Fruit fly (Drosophila melanogaster): ENCODE results near the gene RpL30.
A peak's percentile ranks its signal among the peaks of the same experiment; 100 is the strongest.

Gene RpL30

DNA sequence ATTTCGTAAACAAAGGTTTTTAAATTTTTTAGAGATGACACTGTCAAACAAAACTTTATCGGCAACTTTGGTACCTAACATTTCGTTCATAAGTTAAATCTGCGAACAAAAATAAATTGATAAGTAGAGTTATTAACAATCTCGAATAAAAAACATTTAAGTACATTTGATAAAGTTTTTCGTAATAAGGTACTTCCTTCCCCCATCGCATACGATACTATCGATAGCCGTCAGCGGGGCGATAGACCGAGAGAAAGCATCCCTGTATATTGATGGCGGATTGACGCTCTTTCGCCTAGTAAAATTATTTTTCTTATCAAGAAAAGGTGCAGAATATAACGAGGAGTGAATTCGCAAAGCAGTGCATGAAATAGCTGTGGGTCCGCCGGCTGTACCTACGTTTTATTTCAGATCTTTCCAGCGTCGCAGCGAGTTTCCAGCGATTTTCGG, 36.0 kb upstream of the RpL30 start, which contains the start of the genes Ttc19 and Acn (continued):
- TF ChIP-seq HmgD (GFP tag; optimal IDR thresholded peaks at IDR 0.05) (peak; percentile 89), Gsc (GFP tag; IDR thresholded peaks at IDR 0.05) (0 out of 2 replicates have a peak, but pooled peaks have one; percentile 20), CG34422 (GFP tag; IDR thresholded peaks at IDR 0.05) (peak; percentile 92), Fer1 (GFP tag; optimal IDR thresholded peaks at IDR 0.05) (peak; percentile 75), CG32772 (GFP tag; IDR thresholded peaks at IDR 0.05) (peak; percentile 81), chif (GFP tag; optimal IDR thresholded peaks at IDR 0.05) (peak; percentile 86), Hmx (GFP tag; optimal IDR thresholded peaks at IDR 0.05) (peak; percentile 72), CG11093 (GFP tag; IDR thresholded peaks at IDR 0.05) (peak; percentile 68), CG2199 (GFP tag; IDR thresholded peaks at IDR 0.05) (no peak), CG6175 (GFP tag; IDR thresholded peaks at IDR 0.05) (peak; percentile 61; the same call in 1 of the 3 replicates), p53 (GFP tag; optimal IDR thresholded peaks at IDR 0.05) (peak; percentile 65), Bteb2 (GFP tag; optimal IDR thresholded peaks at IDR 0.05) (peak; percentile 90), CG7963 (GFP tag; IDR thresholded peaks at IDR 0.05; ENCODE audit: partially characterized antibody) (peak; percentile 92), croc (GFP tag; conservative IDR thresholded peaks at IDR 0.05) (peak; percentile 56; the same call in 1 of the 3 replicates), CG6813 (GFP tag; optimal IDR thresholded peaks at IDR 0.05) (peak; percentile 23), CG7928 (GFP tag; optimal IDR thresholded peaks at IDR 0.05) (peak; percentile 49), sens-2 (GFP tag; IDR thresholded peaks at IDR 0.05) (peak; percentile 59), salm (tag; optimal IDR thresholded peaks at IDR 0.05) (peak; percentile 40), CG10431 (GFP tag; optimal IDR thresholded peaks at IDR 0.05) (peak; percentile 27), CG15073 (GFP tag; optimal IDR thresholded peaks at IDR 0.05) (no peak), BtbVII (GFP tag; optimal IDR thresholded peaks at IDR 0.05) (peak; percentile 6), CG6272 (GFP tag; IDR thresholded peaks at IDR 0.05) (peak; percentile 85), gcm (GFP tag; optimal IDR thresholded peaks at IDR 0.05) (peak; percentile 67), CG14710 (tag; optimal IDR thresholded peaks at IDR 0.05) (peak; percentile 90), pb (GFP tag; optimal IDR thresholded peaks at IDR 0.05) (peak; percentile 78), B-H1 (GFP tag; IDR thresholded peaks at IDR 0.05) (peak; percentile 70), yki (optimal IDR thresholded peaks at IDR 0.05) (no peak), Stat92E (GFP tag; optimal IDR thresholded peaks at IDR 0.05) (peak in 1 of 3 experiments; percentile 8), zen (tag; optimal IDR thresholded peaks at IDR 0.05) (peak; percentile 83), hkb (optimal IDR thresholded peaks at IDR 0.05) (no peak), hkb (GFP tag; IDR thresholded peaks at IDR 0.05) (peak; percentile 84), CG15696 (tag; optimal IDR thresholded peaks at IDR 0.05) (peak; percentile 79), CG12659 (GFP tag; optimal IDR thresholded peaks at IDR 0.05) (peak; percentile 86), bowl (GFP tag; IDR thresholded peaks at IDR 0.05) (peak; percentile 54; the same call in 1 of the 2 replicates), CG13296 (GFP tag; optimal IDR thresholded peaks at IDR 0.05) (peak; percentile 75), klu (GFP tag; IDR thresholded peaks at IDR 0.05) (peak; percentile 72), twi (tag; optimal IDR thresholded peaks at IDR 0.05) (peak; percentile 60), dati (GFP tag; IDR thresholded peaks at IDR 0.05) (peak; percentile 45; the same call in 1 of the 2 replicates), ken (GFP tag; IDR thresholded peaks at IDR 0.05) (peak; percentile 86), CG31388 (GFP tag; optimal IDR thresholded peaks at IDR 0.05) (peak; percentile 36), nom (GFP tag; optimal IDR thresholded peaks at IDR 0.05) (peak; percentile 35), ERR (GFP tag; optimal IDR thresholded peaks at IDR 0.05) (peak; percentile 73), CG15601 (tag; optimal IDR thresholded peaks at IDR 0.05) (peak; percentile 77), CG9817 (tag; optimal IDR thresholded peaks at IDR 0.05) (peak; percentile 88), psq (GFP tag; optimal IDR thresholded peaks at IDR 0.05) (peak; percentile 68), pnt (GFP tag; optimal IDR thresholded peaks at IDR 0.05) (peak; percentile 81), Sox102F (GFP tag; optimal IDR thresholded peaks at IDR 0.05) (peak; percentile 86), lmd (GFP tag; IDR thresholded peaks at IDR 0.05) (peak; percentile 79), Dref (GFP tag; IDR thresholded peaks at IDR 0.05) (peak; percentile 92), NC2α (GFP tag; optimal IDR thresholded peaks at IDR 0.05) (peak; percentile 76), fru (optimal IDR thresholded peaks at IDR 0.05) (no peak), emc (GFP tag; optimal IDR thresholded peaks at IDR 0.05) (peak; percentile 65)

Measured in whole organism, embryonic.